Worm (Caenorhabditis elegans) whole organism, mixed stage, embryonic: ENCODE data around the gene C12D5.3.

Experiments used
- ces-1 ChIP-seq: fragments of 150-350 bp; optimal IDR thresholded peaks from 2 replicates; lab custom pipeline; 2014; ENCODE audit warnings: missing biosample characterization, missing genetic modification reagents, missing genetic modification characterization
- ham-2 ChIP-seq: fragments of 200-800 bp; sonication (Bioruptor generic); optimal IDR thresholded peaks from 2 replicates; lab custom pipeline; 2018; ENCODE audit warnings: mild to moderate bottlenecking, missing genetic modification characterization, missing compliant biosample characterization
- mep-1 ChIP-seq: fragments of 150-350 bp; optimal IDR thresholded peaks from 2 replicates; lab custom pipeline; 2017; ENCODE audit warnings: missing biosample characterization, missing genetic modification reagents, missing genetic modification characterization, inconsistent platforms
- nhr-237 ChIP-seq: fragments of 150-350 bp; optimal IDR thresholded peaks from 2 replicates; lab custom pipeline; 2014; ENCODE audit warnings: missing biosample characterization, missing genetic modification characterization
- snpc-4 ChIP-seq: fragments of 150-350 bp; optimal IDR thresholded peaks from 2 replicates; lab custom pipeline; 2014; ENCODE audit warnings: missing biosample characterization, missing genetic modification characterization

DNA sequence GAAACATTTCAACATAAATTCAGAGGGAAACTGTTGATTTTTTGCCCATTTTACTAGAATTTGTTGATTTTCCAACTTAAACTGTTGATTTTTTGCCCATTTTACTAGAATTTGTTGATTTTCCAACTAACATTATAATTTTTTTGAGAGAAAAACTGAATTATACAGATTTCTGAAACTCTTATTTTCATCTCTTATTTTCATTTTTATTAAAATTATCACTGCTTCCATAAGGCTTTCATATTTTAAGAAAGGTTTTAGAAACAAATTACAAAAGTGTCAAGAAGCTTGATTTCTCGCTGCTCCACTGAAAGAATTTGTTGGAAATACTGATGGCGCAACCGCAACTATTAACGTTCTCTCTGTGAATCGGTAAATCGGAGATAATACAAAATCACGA lies 26.0 kb upstream of the C12D5.3 start:
- TF ChIP-seq ham-2 (GFP tag; lab: Kevin White, UChicago), result no peak
- TF ChIP-seq nhr-237, result no peak
- TF ChIP-seq mep-1, result no peak
- no peak for TF ChIP-seq snpc-4
- TF ChIP-seq ces-1 (GFP tag; lab: Kevin White, UChicago), result no peak
